Worm (Caenorhabditis elegans): ENCODE measurements around the gene F32D8.8.
A peak's percentile ranks its signal among the peaks of the same experiment; 100 is the strongest.

The F32D8.8 gene

ce11 chrV:10909071-10909470, 6.5 kb upstream of the F32D8.8 start, which contains the start of gene zzz-1:
Gene zzz-1 (minus strand): TSS chrV:10909171.
- TF ChIP-seq ceh-14 (tag; optimal IDR thresholded peaks at IDR 0.05) (no peak), fkh-10 (GFP tag; optimal IDR thresholded peaks at IDR 0.05) (no peak), ceh-6 (GFP tag; optimal IDR thresholded peaks at IDR 0.05) (no peak), zip-5 (tag; optimal IDR thresholded peaks at IDR 0.05) (no peak), ets-4 (tag; optimal IDR thresholded peaks at IDR 0.05) (no peak), ttx-3 (tag; optimal IDR thresholded peaks at IDR 0.05) (no peak), tbx-7 (tag; optimal IDR thresholded peaks at IDR 0.05) (no peak), hlh-8 (tag; optimal IDR thresholded peaks at IDR 0.05) (no peak), K09A11.1 (tag; optimal IDR thresholded peaks at IDR 0.05; ENCODE audit: insufficient read depth) (no peak), unc-86 (tag; optimal IDR thresholded peaks at IDR 0.05) (no peak), elt-4 (tag; optimal IDR thresholded peaks at IDR 0.05) (no peak), ceh-24 (tag; optimal IDR thresholded peaks at IDR 0.05) (no peak), gmeb-2 (tag; optimal IDR thresholded peaks at IDR 0.05) (no peak), pha-2 (tag; optimal IDR thresholded peaks at IDR 0.05) (no peak)

DNA sequence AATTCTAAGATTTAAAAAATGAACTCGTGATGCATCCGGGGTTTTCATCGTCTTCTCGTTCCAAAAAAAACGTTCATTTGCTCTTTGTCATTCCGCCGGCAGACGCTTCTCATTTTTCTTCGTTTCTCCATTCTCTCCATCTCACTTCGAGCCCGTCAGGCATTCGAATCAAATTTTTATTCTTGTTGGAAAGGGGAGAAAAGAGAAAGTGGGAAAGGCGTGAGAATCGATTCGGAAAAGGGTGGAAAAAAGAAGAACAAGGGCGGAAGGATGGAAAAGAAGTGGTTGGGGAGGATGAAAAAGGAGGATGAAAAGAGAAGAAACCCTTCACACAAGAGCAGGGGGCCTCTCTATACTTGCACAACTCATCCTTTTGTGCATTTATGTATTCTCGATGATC, 2.2 kb upstream of the F32D8.8 start:
- TF ChIP-seq unc-42 (tag; optimal IDR thresholded peaks at IDR 0.05) (peak; percentile 58), hlh-30 (tag; optimal IDR thresholded peaks at IDR 0.05; ENCODE audit: insufficient read depth) (no peak), ceh-48 (tag; optimal IDR thresholded peaks at IDR 0.05) (peak; percentile 18), rnt-1 (tag; optimal IDR thresholded peaks at IDR 0.05) (no peak), fkh-6 (tag; optimal IDR thresholded peaks at IDR 0.05) (no peak), ceh-31 (tag; optimal IDR thresholded peaks at IDR 0.05) (peak; percentile 9), hlh-6 (tag; optimal IDR thresholded peaks at IDR 0.05) (no peak), sdc-2 (tag; optimal IDR thresholded peaks at IDR 0.05) (no peak)

- TF ChIP-seq elt-2 (tag; optimal IDR thresholded peaks at IDR 0.05): no peak
- TF ChIP-seq unc-3 (GFP tag; conservative IDR thresholded peaks at IDR 0.05): no peak
- TF ChIP-seq unc-3 (tag; optimal IDR thresholded peaks at IDR 0.05): no peak
- no peak for TF ChIP-seq ceh-22 (tag; optimal IDR thresholded peaks at IDR 0.05)
- no peak for TF ChIP-seq ceh-34 (tag; optimal IDR thresholded peaks at IDR 0.05)
- peak; percentile 23 for TF ChIP-seq unc-42 (tag; optimal IDR thresholded peaks at IDR 0.05)
- no peak for TF ChIP-seq ceh-24 (tag; optimal IDR thresholded peaks at IDR 0.05)
- no peak for TF ChIP-seq Y22D7AL.16 (tag; optimal IDR thresholded peaks at IDR 0.05)
- no peak for TF ChIP-seq dve-1 (tag; optimal IDR thresholded peaks at IDR 0.05)
These were observed 1.2 kb upstream of the F32D8.8 start, which contains the start of gene F32D8.15 for ce11 chrV:10903748-10904147. Gene F32D8.15 (plus strand): TSS chrV:10904048.

DNA sequence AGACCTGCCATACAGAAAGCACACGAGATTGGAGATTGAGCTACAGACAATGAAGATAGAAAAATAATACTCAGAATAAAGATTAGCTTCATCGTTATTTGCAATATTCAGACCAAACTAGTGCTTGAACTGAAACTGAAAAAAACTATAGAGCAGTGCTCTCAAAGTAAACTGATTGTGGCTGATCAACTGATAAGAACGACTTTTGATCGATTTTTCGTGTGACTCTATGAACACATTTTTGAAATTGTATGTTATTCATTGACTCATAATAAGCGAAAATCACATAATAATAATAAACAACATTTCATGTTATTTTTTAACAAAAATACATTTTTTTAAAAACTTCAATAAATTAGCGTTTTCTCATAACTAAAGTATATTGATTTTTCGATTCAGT, 1.5 kb downstream of the F32D8.8 start, which contains the start of gene spp-16:
Gene spp-16, minus strand, starts transcription at position 179 of the 400 bp plus-strand sequence.
- TF ChIP-seq hlh-30 (tag; optimal IDR thresholded peaks at IDR 0.05; ENCODE audit: insufficient read depth): no peak
- TF ChIP-seq pag-3 (tag; optimal IDR thresholded peaks at IDR 0.05; ENCODE audit: borderline replicate concordance): no peak
- no peak for TF ChIP-seq hlh-8 (tag; optimal IDR thresholded peaks at IDR 0.05)
- no peak for TF ChIP-seq zip-5 (tag; optimal IDR thresholded peaks at IDR 0.05)
- no peak for TF ChIP-seq madf-2 (tag; optimal IDR thresholded peaks at IDR 0.05)
- no peak for TF ChIP-seq fkh-6 (tag; optimal IDR thresholded peaks at IDR 0.05)
- no peak for TF ChIP-seq elt-2 (tag; optimal IDR thresholded peaks at IDR 0.05)
- no peak for TF ChIP-seq mec-3 (tag; optimal IDR thresholded peaks at IDR 0.05; ENCODE audit: borderline replicate concordance)
- TF ChIP-seq unc-86 (tag; optimal IDR thresholded peaks at IDR 0.05): no peak
- TF ChIP-seq ref-2 (tag; optimal IDR thresholded peaks at IDR 0.05): no peak

DNA sequence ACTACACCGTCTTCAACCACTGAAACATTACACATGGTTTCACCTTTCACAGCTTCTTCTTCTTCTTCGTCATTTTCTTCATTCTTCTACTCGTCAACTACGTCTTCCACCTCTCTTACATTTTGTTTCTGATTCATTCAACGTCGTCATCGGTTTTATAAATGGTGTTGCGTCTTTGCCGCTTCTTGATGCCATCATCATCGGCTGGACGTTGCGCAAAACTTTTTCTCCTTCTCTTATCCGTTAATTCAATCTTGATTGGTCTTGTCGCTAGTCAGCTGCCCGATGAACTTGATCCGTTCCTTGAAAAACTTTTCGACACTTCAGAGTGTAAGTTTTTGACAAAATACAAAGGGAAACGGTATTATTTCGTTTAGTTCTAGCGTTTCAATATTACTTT, 4.0 kb downstream of the F32D8.8 start:
- TF ChIP-seq pqm-1 (tag; optimal IDR thresholded peaks at IDR 0.05) (no peak), tbx-7 (tag; optimal IDR thresholded peaks at IDR 0.05) (no peak), nhr-232 (tag; optimal IDR thresholded peaks at IDR 0.05) (no peak), unc-86 (tag; optimal IDR thresholded peaks at IDR 0.05) (no peak), ref-2 (tag; optimal IDR thresholded peaks at IDR 0.05) (no peak), fax-1 (tag; optimal IDR thresholded peaks at IDR 0.05) (no peak), hlh-15 (tag; optimal IDR thresholded peaks at IDR 0.05) (no peak), fkh-10 (GFP tag; optimal IDR thresholded peaks at IDR 0.05) (no peak), pros-1 (tag; optimal IDR thresholded peaks at IDR 0.05) (no peak), che-1 (tag; optimal IDR thresholded peaks at IDR 0.05) (no peak), ahr-1 (tag; optimal IDR thresholded peaks at IDR 0.05) (no peak), gmeb-2 (tag; optimal IDR thresholded peaks at IDR 0.05) (no peak), ceh-19 (GFP tag; optimal IDR thresholded peaks at IDR 0.05) (no peak)
